Fruit fly (Drosophila melanogaster) whole organism, embryonic: ENCODE measurements around the gene CG43165.

ENCODE experiments used
- CG10147 ChIP-seq: fragments of 200-800 bp; sonication (Bioruptor generic); optimal IDR thresholded peaks from 2 replicates; lab custom pipeline; 2019; ENCODE audit warnings: missing biosample characterization, mild to moderate bottlenecking, missing genetic modification characterization, moderate library complexity
- CG11504 ChIP-seq: fragments of 200-800 bp; sonication (Bioruptor generic); optimal IDR thresholded peaks from 3 replicates; lab custom pipeline; 2019; ENCODE audit warnings: missing biosample characterization, mild to moderate bottlenecking, missing genetic modification characterization, moderate library complexity
- CG11696 ChIP-seq: fragments of 200-800 bp; sonication (Bioruptor generic); IDR thresholded peaks from 2 replicates; pipeline ENCODE4 v1.3.6; 2022; ENCODE audit warnings: missing biosample characterization, missing genetic modification characterization
- CG12391 ChIP-seq: fragments of 200-800 bp; sonication (Bioruptor generic); optimal IDR thresholded peaks from 3 replicates; lab custom pipeline; 2018; ENCODE audit warnings: missing biosample characterization, mild to moderate bottlenecking, missing genetic modification characterization, moderate library complexity
- CG13894 ChIP-seq: fragments of 200-800 bp; sonication (Bioruptor generic); optimal IDR thresholded peaks from 3 replicates; lab custom pipeline; 2018; ENCODE audit warnings: missing biosample characterization, mild to moderate bottlenecking, missing genetic modification characterization, moderate library complexity
- CG14014 ChIP-seq: fragments of 200-800 bp; sonication (Bioruptor generic); IDR thresholded peaks from 2 replicates; pipeline ENCODE4 v1.3.6; 2022; ENCODE audit warnings: missing biosample characterization, missing genetic modification characterization
- CG15269 ChIP-seq: fragments of 200-800 bp; sonication (Bioruptor generic); optimal IDR thresholded peaks from 2 replicates; lab custom pipeline; 2018; ENCODE audit warnings: missing biosample characterization, mild to moderate bottlenecking, missing genetic modification characterization, moderate library complexity
- CG1602 ChIP-seq: fragments of 200-800 bp; sonication (Bioruptor generic); optimal IDR thresholded peaks from 3 replicates; lab custom pipeline; 2016; ENCODE audit warnings: missing biosample characterization, missing genetic modification characterization
- CG17186 ChIP-seq: fragments of 200-800 bp; sonication (Bioruptor generic); optimal IDR thresholded peaks from 3 replicates; lab custom pipeline; 2017; ENCODE audit warnings: missing biosample characterization, missing genetic modification reagents, missing genetic modification characterization
- CG17802 ChIP-seq: fragments of 200-800 bp; sonication (Bioruptor generic); optimal IDR thresholded peaks from 2 replicates; lab custom pipeline; 2018; ENCODE audit warnings: missing biosample characterization, mild to moderate bottlenecking, missing genetic modification characterization, moderate library complexity
- CG18262 ChIP-seq: fragments of 200-800 bp; optimal IDR thresholded peaks from 3 replicates; lab custom pipeline; 2019; ENCODE audit warnings: missing biosample characterization, mild to moderate bottlenecking, missing genetic modification characterization, moderate library complexity
- CG1832 ChIP-seq: fragments of 200-800 bp; sonication (Bioruptor generic); optimal IDR thresholded peaks from 2 replicates; lab custom pipeline; 2017; ENCODE audit warnings: missing biosample characterization, mild to moderate bottlenecking, missing genetic modification characterization, inconsistent platforms
- CG18599 ChIP-seq: fragments of 200-800 bp; sonication (Bioruptor generic); optimal IDR thresholded peaks from 3 replicates; lab custom pipeline; 2017; ENCODE audit warnings: missing biosample characterization, missing genetic modification characterization, mild to moderate bottlenecking, moderate library complexity, missing genetic modification reagents
- CG2129 ChIP-seq: fragments of 200-800 bp; sonication (Bioruptor generic); IDR thresholded peaks from 2 replicates; pipeline ENCODE4 v1.3.6; 2022; ENCODE audit warnings: missing biosample characterization, missing genetic modification characterization; ENCODE audit not compliant: partially characterized antibody
- CG2678 ChIP-seq: fragments of 200-800 bp; sonication (Bioruptor generic); optimal IDR thresholded peaks from 3 replicates; lab custom pipeline; 2019; ENCODE audit warnings: missing biosample characterization, mild to moderate bottlenecking, missing genetic modification characterization, moderate library complexity
- CG2712 ChIP-seq: fragments of 200-800 bp; optimal IDR thresholded peaks from 3 replicates; lab custom pipeline; 2019; ENCODE audit warnings: missing biosample characterization, mild to moderate bottlenecking, missing genetic modification characterization, moderate library complexity
- CG31441 ChIP-seq: fragments of 200-800 bp; sonication (Bioruptor generic); IDR thresholded peaks from 2 replicates; pipeline ENCODE4 v1.3.6; 2022; ENCODE audit warnings: missing biosample characterization, missing genetic modification characterization
- CG32532 ChIP-seq: fragments of 200-800 bp; sonication (Bioruptor generic); IDR thresholded peaks from 2 replicates; pipeline ENCODE4 v1.3.6; 2022; ENCODE audit warnings: missing biosample characterization, missing genetic modification characterization
- CG4360 ChIP-seq: fragments of 200-800 bp; sonication (Bioruptor generic); IDR thresholded peaks from 2 replicates; pipeline ENCODE4 v1.3.6; 2022; ENCODE audit warnings: missing biosample characterization, missing genetic modification characterization
- CG43689 ChIP-seq: fragments of 200-800 bp; sonication (Bioruptor generic); IDR thresholded peaks from 2 replicates; pipeline ENCODE4 v1.3.6; 2022; ENCODE audit warnings: missing biosample characterization, missing genetic modification characterization
- CG6689 ChIP-seq: fragments of 200-800 bp; sonication (Bioruptor generic); IDR thresholded peaks from 2 replicates; pipeline ENCODE4 v1.3.6; 2022; ENCODE audit warnings: missing biosample characterization, missing genetic modification characterization
- CG7556 ChIP-seq: fragments of 200-800 bp; sonication (Bioruptor generic); optimal IDR thresholded peaks from 2 replicates; lab custom pipeline; 2017; ENCODE audit warnings: missing biosample characterization, mild to moderate bottlenecking, missing genetic modification characterization
- CG7839 ChIP-seq: fragments of 200-800 bp; sonication (Bioruptor generic); optimal IDR thresholded peaks from 3 replicates; lab custom pipeline; 2018; ENCODE audit warnings: missing biosample characterization, mild to moderate bottlenecking, missing genetic modification characterization, moderate library complexity
- CG9437 ChIP-seq: fragments of 200-800 bp; sonication (Bioruptor generic); optimal IDR thresholded peaks from 2 replicates; lab custom pipeline; 2018; ENCODE audit warnings: missing biosample characterization, mild to moderate bottlenecking, missing genetic modification characterization
- CoRest ChIP-seq: fragments of 200-800 bp; sonication (Bioruptor generic); optimal IDR thresholded peaks from 3 replicates; lab custom pipeline; 2018; ENCODE audit warnings: missing biosample characterization, mild to moderate bottlenecking, missing genetic modification characterization, moderate library complexity
- Fer1 ChIP-seq: fragments of 200-800 bp; sonication (Bioruptor generic); optimal IDR thresholded peaks from 2 replicates; lab custom pipeline; 2017; ENCODE audit warnings: missing biosample characterization, mild to moderate bottlenecking, missing genetic modification characterization
- Hr3 ChIP-seq: fragments of 200-800 bp; sonication (Bioruptor generic); optimal IDR thresholded peaks from 3 replicates; lab custom pipeline; 2016; ENCODE audit warnings: missing biosample characterization, missing genetic modification characterization
- Hr51 ChIP-seq, 2 experiments: fragments of 200-800 bp; sonication (Bioruptor generic); optimal IDR thresholded peaks; 2 replicates in 1 of 2; 3 replicates in 1 of 2; lab custom pipeline; 2016 to 2018; ENCODE audit warnings: missing biosample characterization in 2 of 2, missing genetic modification characterization in 2 of 2, mild to moderate bottlenecking in 1 of 2, moderate library complexity in 1 of 2
- Med ChIP-seq: fragments of 200-800 bp; sonication (Bioruptor generic); peaks from one replicate; lab custom pipeline; 2016; ENCODE audit warnings: missing biosample characterization, missing genetic modification characterization, mild to moderate bottlenecking, inconsistent platforms, moderate library complexity
- Meics ChIP-seq: fragments of 200-800 bp; sonication (Bioruptor generic); optimal IDR thresholded peaks from 2 replicates; lab custom pipeline; 2017; ENCODE audit warnings: missing biosample characterization, mild to moderate bottlenecking, missing genetic modification characterization
- Oli ChIP-seq: fragments of 200-800 bp; sonication (Bioruptor generic); optimal IDR thresholded peaks from 2 replicates; lab custom pipeline; 2018; ENCODE audit warnings: missing biosample characterization, mild to moderate bottlenecking, missing genetic modification characterization, moderate library complexity
- PHDP ChIP-seq: fragments of 200-800 bp; sonication (Bioruptor generic); optimal IDR thresholded peaks from 3 replicates; lab custom pipeline; 2018; ENCODE audit warnings: missing biosample characterization, mild to moderate bottlenecking, missing genetic modification characterization, moderate library complexity
- Rfx ChIP-seq: fragments of 200-800 bp; sonication (Bioruptor generic); IDR thresholded peaks from 2 replicates; pipeline ENCODE4 v1.3.6; 2022; ENCODE audit warnings: missing biosample characterization, missing genetic modification characterization
- Ssrp ChIP-seq: fragments of 200-800 bp; sonication (Bioruptor generic); optimal IDR thresholded peaks from 2 replicates; lab custom pipeline; 2018; ENCODE audit warnings: missing biosample characterization, mild to moderate bottlenecking, missing genetic modification characterization, moderate library complexity
- abd-A ChIP-seq: fragments of 200-800 bp; sonication (Bioruptor generic); optimal IDR thresholded peaks from 3 replicates; lab custom pipeline; 2019; ENCODE audit warnings: missing biosample characterization, mild to moderate bottlenecking, missing genetic modification characterization, moderate library complexity
- bowl ChIP-seq: fragments of 200-800 bp; sonication (Bioruptor generic); IDR thresholded peaks from 2 replicates; pipeline ENCODE4 v1.3.6; 2022; ENCODE audit warnings: missing biosample characterization, missing genetic modification characterization
- crol ChIP-seq: fragments of 200-800 bp; sonication (Bioruptor generic); IDR thresholded peaks from 2 replicates; pipeline ENCODE4 v1.3.6; 2022; ENCODE audit warnings: missing biosample characterization, missing genetic modification characterization
- gem ChIP-seq: fragments of 200-800 bp; sonication (Bioruptor generic); optimal IDR thresholded peaks from 2 replicates; lab custom pipeline; 2019; ENCODE audit warnings: missing biosample characterization, mild to moderate bottlenecking, missing genetic modification characterization, moderate library complexity
- grau ChIP-seq: fragments of 200-800 bp; optimal IDR thresholded peaks from 3 replicates; lab custom pipeline; 2019; ENCODE audit warnings: missing biosample characterization, mild to moderate bottlenecking, missing genetic modification characterization, moderate library complexity
- nmo ChIP-seq: fragments of 200-800 bp; sonication (Bioruptor generic); optimal IDR thresholded peaks from 2 replicates; lab custom pipeline; 2018; ENCODE audit warnings: missing biosample characterization, mild to moderate bottlenecking, missing genetic modification characterization, moderate library complexity
- row ChIP-seq: fragments of 200-800 bp; sonication (Bioruptor generic); IDR thresholded peaks from 3 replicates; pipeline ENCODE4 v1.3.6; 2022; ENCODE audit warnings: missing biosample characterization, missing genetic modification characterization
- sens ChIP-seq: fragments of 200-800 bp; sonication (Bioruptor generic); peaks from one replicate; lab custom pipeline; 2016; ENCODE audit warnings: missing biosample characterization, missing genetic modification characterization
- sim ChIP-seq: fragments of 200-800 bp; sonication (Bioruptor generic); IDR thresholded peaks from 2 replicates; pipeline ENCODE4 v1.3.6; 2022; ENCODE audit warnings: missing biosample characterization, missing genetic modification characterization
- sqz ChIP-seq: fragments of 200-800 bp; sonication (Bioruptor generic); optimal IDR thresholded peaks from 3 replicates; lab custom pipeline; 2018; ENCODE audit warnings: missing biosample characterization, mild to moderate bottlenecking, missing genetic modification characterization
- twi ChIP-seq: fragments of 200-800 bp; optimal IDR thresholded peaks from 2 replicates; lab custom pipeline; 2019; ENCODE audit warnings: missing biosample characterization, mild to moderate bottlenecking, missing genetic modification characterization, moderate library complexity

The CG43165 gene

dm6 chr2L:3737003-3737662 lies 42.3 kb upstream of the CG43165 start:
- TF ChIP-seq CG17802 = no peak
- TF ChIP-seq CG2712 (tag; lab: Kevin White, UChicago) = peak; percentile 1
- TF ChIP-seq CG12391 = no peak
- no peak for TF ChIP-seq sim
- TF ChIP-seq Oli (tag; lab: Kevin White, UChicago) = peak; percentile 25
- TF ChIP-seq Rfx (GFP tag; lab: Robert Waterston, UW) = peak; percentile 19; the same call in 1 of the 2 replicates
- TF ChIP-seq Hr51 (GFP tag; optimal IDR thresholded peaks at IDR 0.05; lab: Kevin White, UChicago) = peak in 1 of 2 experiments; percentile 39
- no peak for TF ChIP-seq CG17186 (GFP tag; lab: Kevin White, UChicago)
- no peak for TF ChIP-seq CG1832 (GFP tag; lab: Kevin White, UChicago)
- TF ChIP-seq CG2129 = no peak
- no peak for TF ChIP-seq CG1602 (GFP tag; lab: Kevin White, UChicago)
- peak; percentile 42 for TF ChIP-seq sens (GFP tag; lab: Kevin White, UChicago)
- TF ChIP-seq CG11696 (GFP tag; lab: Robert Waterston, UW) = peak; percentile 55; the same call in 1 of the 2 replicates
- peak; percentile 1 for TF ChIP-seq CG9437 (GFP tag; lab: Kevin White, UChicago)
- peak; percentile 86 for TF ChIP-seq abd-A (tag; lab: Kevin White, UChicago)
- TF ChIP-seq CG32532 (GFP tag; lab: Robert Waterston, UW) = 0 out of 2 replicates have a peak, but pooled peaks have one; percentile 28
- TF ChIP-seq CG15269 (tag; lab: Kevin White, UChicago) = peak; percentile 1
- peak; percentile 69 for TF ChIP-seq crol
- TF ChIP-seq CG4360 (GFP tag; lab: Robert Waterston, UW) = peak; percentile 50; the same call in 1 of the 2 replicates
- peak; percentile 3 for TF ChIP-seq Hr3 (GFP tag; lab: Kevin White, UChicago)
- TF ChIP-seq CG11504 = peak; percentile 47
- peak; percentile 61 for TF ChIP-seq CG13894 (tag; lab: Kevin White, UChicago)
- TF ChIP-seq Meics (GFP tag; lab: Kevin White, UChicago) = peak; percentile 3
- peak; percentile 1 for TF ChIP-seq nmo (GFP tag; lab: Kevin White, UChicago)
- TF ChIP-seq row (GFP tag; lab: Robert Waterston, UW) = peak; percentile 31; the same call in 2 of the 3 replicates
- TF ChIP-seq sqz (GFP tag; lab: Kevin White, UChicago) = no peak
- peak; percentile 43 for TF ChIP-seq CG7556
- TF ChIP-seq CG6689 = 0 out of 2 replicates have a peak, but pooled peaks have one; percentile 11
- peak; percentile 2 for TF ChIP-seq Ssrp (tag; lab: Kevin White, UChicago)
- TF ChIP-seq CG18599 (GFP tag; lab: Kevin White, UChicago) = peak; percentile 24
- peak; percentile 3 for TF ChIP-seq CG7839
- no peak for TF ChIP-seq CG10147 (GFP tag; lab: Kevin White, UChicago)
- no peak for TF ChIP-seq bowl (GFP tag; lab: Robert Waterston, UW)
- 0 out of 2 replicates have a peak, but pooled peaks have one; percentile 13 for TF ChIP-seq CG14014
- no peak for TF ChIP-seq CG43689 (GFP tag; lab: Robert Waterston, UW)
- TF ChIP-seq grau = peak; percentile 25
- peak; percentile 18 for TF ChIP-seq CG18262 (tag; lab: Kevin White, UChicago)
- peak; percentile 12 for TF ChIP-seq Med (GFP tag; lab: Kevin White, UChicago)
- TF ChIP-seq CG2678 (tag; lab: Kevin White, UChicago) = peak; percentile 60
- peak; percentile 15 for TF ChIP-seq Fer1
- TF ChIP-seq PHDP (tag; lab: Kevin White, UChicago) = peak; percentile 13
- no peak for TF ChIP-seq twi (tag; lab: Kevin White, UChicago)
- peak; percentile 28 for TF ChIP-seq CoRest (tag; lab: Kevin White, UChicago)
- TF ChIP-seq gem = peak; percentile 53
- TF ChIP-seq CG31441 (GFP tag; lab: Robert Waterston, UW) = peak; percentile 33; the same call in 1 of the 2 replicates
